Worm (Caenorhabditis elegans) whole organism, young adult: Measurements from ENCODE around the gene hipr-1.

Experiments used
- B0336.3 ChIP-seq: fragments of 200-800 bp; sonication (Bioruptor generic); IDR thresholded peaks from 2 replicates; pipeline ENCODE4 v1.3.6; 2022; ENCODE audit warnings: missing genetic modification characterization, missing compliant biosample characterization
- C17E4.6 ChIP-seq: fragments of 200-800 bp; sonication (Bioruptor generic); IDR thresholded peaks from 2 replicates; pipeline ENCODE4 v1.3.6; 2022; ENCODE audit warnings: missing genetic modification reagents, missing genetic modification characterization, missing compliant biosample characterization
- F10E7.11 ChIP-seq: sonication (generic microtip); optimal IDR thresholded peaks from 2 replicates; lab custom pipeline; 2017; ENCODE audit warnings: mild to moderate bottlenecking, missing genetic modification characterization, moderate library complexity, missing compliant biosample characterization
- F23B12.7 ChIP-seq: sonication (generic microtip); optimal IDR thresholded peaks from 2 replicates; lab custom pipeline; 2017; ENCODE audit warnings: missing genetic modification characterization, mild to moderate bottlenecking, missing compliant biosample characterization, antibody characterized with exemption, moderate library complexity; ENCODE audit not compliant: insufficient read depth
- F33H1.4 ChIP-seq: fragments of 200-800 bp; sonication (Bioruptor generic); IDR thresholded peaks from 2 replicates; pipeline ENCODE4 v1.3.6; 2022; ENCODE audit warnings: missing genetic modification reagents, missing genetic modification characterization, missing compliant biosample characterization
- F49E8.2 ChIP-seq: sonication (generic microtip); optimal IDR thresholded peaks from 3 replicates; lab custom pipeline; 2017; ENCODE audit warnings: missing genetic modification characterization, mild to moderate bottlenecking, missing compliant biosample characterization, antibody characterized with exemption, moderate library complexity; ENCODE audit not compliant: insufficient read depth
- T26A5.8 ChIP-seq: sonication (generic microtip); optimal IDR thresholded peaks from 2 replicates; lab custom pipeline; 2016; ENCODE audit warnings: missing genetic modification characterization, missing compliant biosample characterization
- Y53G8AR.9 ChIP-seq: fragments of 200-800 bp; sonication (Bioruptor generic); conservative IDR thresholded peaks from 2 replicates; pipeline ENCODE4 v1.3.6; 2022; ENCODE audit warnings: missing genetic modification reagents, missing genetic modification characterization, missing compliant biosample characterization
- Y67H2A.10 ChIP-seq: fragments of 200-800 bp; sonication (Bioruptor generic); conservative IDR thresholded peaks from 2 replicates; pipeline ENCODE4 v1.3.6; 2022; ENCODE audit warnings: missing genetic modification reagents, missing genetic modification characterization, missing compliant biosample characterization
- ZK185.1 ChIP-seq: sonication (generic microtip); optimal IDR thresholded peaks from 2 replicates; lab custom pipeline; 2016; ENCODE audit warnings: mild to moderate bottlenecking, missing genetic modification characterization, missing compliant biosample characterization; ENCODE audit not compliant: poor library complexity, severe bottlenecking
- ama-1 ChIP-seq, 3 experiments: fragments of 150-350 bp in 1 of 3; sonication (generic microtip) in 2 of 3; optimal IDR thresholded peaks; 2 replicates each; lab custom pipeline; 2014 to 2018; ENCODE audit warnings: missing biosample characterization in 2 of 3, missing genetic modification characterization in 2 of 3, missing genetic modification reagents in 2 of 3
- cebp-2 ChIP-seq: fragments of 200-800 bp; sonication (Bioruptor generic); IDR thresholded peaks from 2 replicates; pipeline ENCODE4 v1.3.6; 2022; ENCODE audit warnings: missing genetic modification characterization, missing compliant biosample characterization
- ceh-27 ChIP-seq: fragments of 200-800 bp; sonication (Bioruptor generic); optimal IDR thresholded peaks from 2 replicates; lab custom pipeline; 2018; ENCODE audit warnings: mild to moderate bottlenecking, missing genetic modification characterization, moderate library complexity, missing compliant biosample characterization
- ceh-58 ChIP-seq: fragments of 200-800 bp; sonication (Bioruptor generic); IDR thresholded peaks from 2 replicates; pipeline ENCODE4 v1.3.6; 2022; ENCODE audit warnings: missing genetic modification characterization, missing compliant biosample characterization
- ceh-91 ChIP-seq: fragments of 200-800 bp; sonication (Bioruptor generic); IDR thresholded peaks from 2 replicates; pipeline ENCODE4 v1.3.6; 2022; ENCODE audit warnings: missing genetic modification reagents, missing genetic modification characterization, missing compliant biosample characterization
- dox-1 ChIP-seq: fragments of 200-800 bp; sonication (Bioruptor generic); IDR thresholded peaks from 2 replicates; pipeline ENCODE4 v1.3.6; 2022; ENCODE audit warnings: missing genetic modification reagents, missing genetic modification characterization, missing compliant biosample characterization
- dpl-1 ChIP-seq: fragments of 150-350 bp; optimal IDR thresholded peaks from 2 replicates; lab custom pipeline; 2014; ENCODE audit warnings: missing biosample characterization, missing genetic modification reagents, missing genetic modification characterization
- efl-1 ChIP-seq: fragments of 150-350 bp; optimal IDR thresholded peaks from 2 replicates; lab custom pipeline; 2014; ENCODE audit warnings: missing biosample characterization, missing genetic modification reagents, missing genetic modification characterization
- egrh-3 ChIP-seq: fragments of 200-800 bp; sonication (Bioruptor generic); IDR thresholded peaks from 2 replicates; pipeline ENCODE4 v1.3.6; 2022; ENCODE audit warnings: missing genetic modification reagents, missing genetic modification characterization, missing compliant biosample characterization
- gei-17 ChIP-seq: fragments of 200-800 bp; sonication (Bioruptor generic); optimal IDR thresholded peaks from 2 replicates; lab custom pipeline; 2018; ENCODE audit warnings: mild to moderate bottlenecking, missing genetic modification characterization, missing compliant biosample characterization
- him-1 ChIP-seq: sonication (generic microtip); optimal IDR thresholded peaks from 2 replicates; lab custom pipeline; 2016; ENCODE audit warnings: missing genotype, missing genetic modification reagents, missing genetic modification characterization, missing compliant biosample characterization
- hmg-1.2 ChIP-seq: fragments of 200-800 bp; sonication (Bioruptor generic); IDR thresholded peaks from 2 replicates; pipeline ENCODE4 v1.3.6; 2022; ENCODE audit warnings: missing genetic modification reagents, missing genetic modification characterization, missing compliant biosample characterization
- hrde-1 ChIP-seq: sonication (generic microtip); optimal IDR thresholded peaks from 2 replicates; lab custom pipeline; 2016; ENCODE audit warnings: missing genetic modification characterization, mild to moderate bottlenecking, missing compliant biosample characterization, moderate library complexity, missing genotype, missing genetic modification reagents, borderline replicate concordance
- hsf-1 ChIP-seq: fragments of 200-800 bp; sonication (Bioruptor generic); IDR thresholded peaks from 2 replicates; pipeline ENCODE4 v1.3.6; 2022; ENCODE audit warnings: missing genetic modification reagents, missing genetic modification characterization, missing compliant biosample characterization
- madf-10 ChIP-seq: sonication (generic microtip); optimal IDR thresholded peaks from 2 replicates; lab custom pipeline; 2016; ENCODE audit warnings: mild to moderate bottlenecking, missing genetic modification characterization, missing compliant biosample characterization
- sdz-38 ChIP-seq: sonication (generic microtip); optimal IDR thresholded peaks from 2 replicates; lab custom pipeline; 2016; ENCODE audit warnings: missing genotype, missing genetic modification characterization, missing compliant biosample characterization
- snpc-1.1 ChIP-seq: sonication (generic microtip); optimal IDR thresholded peaks from 2 replicates; lab custom pipeline; 2017; ENCODE audit warnings: missing genetic modification characterization, mild to moderate bottlenecking, missing compliant biosample characterization, antibody characterized with exemption, moderate library complexity, missing genotype, missing genetic modification reagents; ENCODE audit not compliant: insufficient read depth
- snpc-1.3 ChIP-seq: sonication (generic microtip); optimal IDR thresholded peaks from 2 replicates; lab custom pipeline; 2017; ENCODE audit warnings: missing genetic modification characterization, mild to moderate bottlenecking, missing compliant biosample characterization, antibody characterized with exemption, moderate library complexity, missing genotype, missing genetic modification reagents; ENCODE audit not compliant: insufficient read depth
- snpc-3.4 ChIP-seq: sonication (generic microtip); optimal IDR thresholded peaks from 2 replicates; lab custom pipeline; 2017; ENCODE audit warnings: missing genetic modification characterization, mild to moderate bottlenecking, missing compliant biosample characterization, antibody characterized with exemption, moderate library complexity, missing genotype, missing genetic modification reagents
- snpc-4 ChIP-seq, 5 experiments: fragments of 150-350 bp in 1 of 5; sonication (generic microtip) in 4 of 5; optimal IDR thresholded peaks; 2 replicates each; lab custom pipeline; 2014 to 2018; ENCODE audit warnings: missing genetic modification characterization in 5 of 5, missing biosample characterization in 3 of 5, antibody characterized with exemption in 2 of 5, mild to moderate bottlenecking in 2 of 5, missing compliant biosample characterization in 2 of 5, missing genotype in 2 of 5, moderate library complexity in 2 of 5, missing genetic modification reagents in 1 of 5
- tbp1 ChIP-seq: fragments of 200-800 bp; sonication (Bioruptor generic); optimal IDR thresholded peaks from 2 replicates; lab custom pipeline; 2018; ENCODE audit warnings: mild to moderate bottlenecking, missing genetic modification characterization, missing compliant biosample characterization
- tlf-1 ChIP-seq: fragments of 200-800 bp; sonication (Bioruptor generic); optimal IDR thresholded peaks from 2 replicates; lab custom pipeline; 2018; ENCODE audit warnings: mild to moderate bottlenecking, missing genetic modification characterization, missing compliant biosample characterization
- xnd-1 ChIP-seq: sonication (generic microtip); optimal IDR thresholded peaks from 2 replicates; lab custom pipeline; 2016; ENCODE audit warnings: missing genotype, missing genetic modification reagents, missing genetic modification characterization, missing compliant biosample characterization
- zim-3 ChIP-seq: sonication (generic microtip); optimal IDR thresholded peaks from 2 replicates; lab custom pipeline; 2017; ENCODE audit warnings: mild to moderate bottlenecking, missing genetic modification characterization, moderate library complexity, missing compliant biosample characterization
- ztf-26 ChIP-seq: sonication (generic microtip); optimal IDR thresholded peaks from 2 replicates; lab custom pipeline; 2017; ENCODE audit warnings: missing genetic modification characterization, missing compliant biosample characterization
- ztf-28 ChIP-seq: fragments of 200-800 bp; sonication (Bioruptor generic); IDR thresholded peaks from 2 replicates; pipeline ENCODE4 v1.3.6; 2022; ENCODE audit warnings: missing genetic modification reagents, missing genetic modification characterization, missing compliant biosample characterization
- ztf-3 ChIP-seq: fragments of 200-800 bp; sonication (Bioruptor generic); optimal IDR thresholded peaks from 2 replicates; lab custom pipeline; 2018; ENCODE audit warnings: mild to moderate bottlenecking, missing genetic modification characterization, missing compliant biosample characterization
- ztf-6 ChIP-seq: fragments of 200-800 bp; sonication (Bioruptor generic); IDR thresholded peaks from 2 replicates; pipeline ENCODE4 v1.3.6; 2022; ENCODE audit warnings: missing genetic modification reagents, missing genetic modification characterization, missing compliant biosample characterization

hipr-1 gene

DNA sequence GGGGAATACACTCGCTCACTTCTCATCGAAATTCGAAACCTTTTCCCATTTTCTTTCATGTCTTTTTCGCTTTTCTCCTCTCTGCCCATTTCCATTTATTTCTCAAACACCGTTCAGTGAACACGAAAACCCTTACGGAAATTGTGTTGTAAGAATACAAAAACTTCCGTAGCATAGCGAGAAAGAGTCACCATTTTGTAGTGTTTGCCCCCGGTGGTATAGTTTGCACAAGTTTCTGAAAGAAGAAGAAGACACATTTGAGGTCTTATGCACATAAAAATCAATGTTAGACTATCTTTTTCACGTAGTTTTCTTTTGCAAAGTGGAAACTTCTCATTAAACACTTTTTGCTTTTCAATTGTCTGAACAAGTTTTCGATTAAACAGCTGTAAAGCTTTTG lies 897 bp upstream of the hipr-1 start:
- TF ChIP-seq ZK185.1 (tag; lab: Kevin White, UChicago) (no peak), gei-17 (no peak)

ce11 chrIII:8725224-8725623 lies 5.2 kb downstream of the hipr-1 start:
- TF ChIP-seq B0336.3 (GFP tag; lab: Robert Waterston, UW) (no peak), ceh-27 (GFP tag; lab: Kevin White, UChicago) (no peak), dox-1 (GFP tag; lab: Robert Waterston, UW) (no peak), hmg-1.2 (no peak), snpc-3.4 (tag; lab: Kevin White, UChicago) (peak; percentile 20), ceh-58 (GFP tag; lab: Robert Waterston, UW) (no peak), snpc-1.1 (tag; lab: Kevin White, UChicago) (no peak), ztf-6 (GFP tag; lab: Robert Waterston, UW) (no peak), hsf-1 (GFP tag; lab: Robert Waterston, UW) (0 out of 2 replicates have a peak, but pooled peaks have one; percentile 31), Y53G8AR.9 (GFP tag; lab: Robert Waterston, UW) (no peak), C17E4.6 (no peak), sdz-38 (tag; lab: Kevin White, UChicago) (no peak), snpc-4 (GFP tag; optimal IDR thresholded peaks at IDR 0.05; lab: Kevin White, UChicago) (no peak), snpc-4 (tag; optimal IDR thresholded peaks at IDR 0.05; lab: Kevin White, UChicago) (peak in 1 of 4 experiments; percentile 14), F33H1.4 (no peak), him-1 (tag; lab: Kevin White, UChicago) (peak; percentile 98), F49E8.2 (no peak), cebp-2 (GFP tag; lab: Robert Waterston, UW) (no peak), zim-3 (no peak)

DNA sequence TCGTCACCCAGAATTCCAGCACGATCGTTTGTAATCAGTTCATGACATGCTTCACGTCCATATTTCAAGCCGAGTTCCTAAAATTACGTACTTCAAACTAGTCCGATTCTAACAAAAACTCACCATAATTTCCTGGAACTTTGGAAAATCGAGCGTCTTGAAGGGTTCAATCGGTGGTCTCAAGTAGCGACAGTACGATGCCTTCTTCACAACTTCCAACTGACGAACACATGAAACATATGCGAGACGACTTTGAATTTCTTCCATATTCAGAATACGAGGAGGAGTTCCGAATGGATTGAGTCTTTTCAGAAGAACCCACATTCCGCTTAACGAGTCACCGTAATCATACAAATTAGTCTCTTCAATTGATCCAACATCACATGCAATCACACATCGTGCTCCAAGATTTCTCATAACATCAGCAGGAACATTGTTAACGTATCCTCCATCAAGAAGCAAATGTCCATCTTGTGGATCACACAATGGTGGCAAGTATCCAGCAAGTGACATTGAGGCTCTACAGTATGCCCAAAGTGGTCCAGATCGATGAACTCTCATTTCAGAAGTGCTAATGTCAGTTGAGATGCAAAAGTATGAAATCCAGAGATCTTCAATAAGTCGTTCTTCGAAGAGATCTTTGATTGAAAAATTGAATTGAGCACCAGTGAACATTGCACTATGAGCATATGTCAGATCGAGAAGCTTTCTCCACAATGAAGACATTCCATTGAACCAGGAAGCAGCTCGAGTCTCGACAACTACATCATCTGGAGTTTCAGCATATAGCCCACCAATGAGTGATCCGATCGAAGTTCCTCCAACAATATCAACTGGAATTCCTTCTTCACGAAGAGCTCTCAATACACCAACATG lies 6.3 kb downstream of the hipr-1 start:
- TF ChIP-seq ztf-26 (no peak), Y67H2A.10 (GFP tag; lab: Robert Waterston, UW) (no peak), ama-1 (optimal IDR thresholded peaks at IDR 0.05; lab: Kevin White, UChicago) (no peak), ama-1 (GFP tag; optimal IDR thresholded peaks at IDR 0.05; lab: Kevin White, UChicago) (no peak), F49E8.2 (no peak), egrh-3 (GFP tag; lab: Robert Waterston, UW) (no peak), dpl-1 (GFP tag; lab: Kevin White, UChicago) (no peak), ceh-91 (GFP tag; lab: Robert Waterston, UW) (no peak), efl-1 (GFP tag; lab: Kevin White, UChicago) (no peak), tlf-1 (GFP tag; lab: Kevin White, UChicago) (no peak), B0336.3 (GFP tag; lab: Robert Waterston, UW) (no peak), madf-10 (tag; lab: Kevin White, UChicago) (no peak), tbp1 (GFP tag; lab: Kevin White, UChicago) (no peak), ztf-28 (GFP tag; lab: Robert Waterston, UW) (no peak), xnd-1 (no peak), T26A5.8 (tag; lab: Kevin White, UChicago) (no peak), F23B12.7 (tag; lab: Kevin White, UChicago) (no peak), F10E7.11 (tag; lab: Kevin White, UChicago) (no peak), snpc-1.3 (tag; lab: Kevin White, UChicago) (no peak), hrde-1 (tag; lab: Kevin White, UChicago) (no peak), ztf-3 (GFP tag; lab: Kevin White, UChicago) (no peak)
